Fruit fly (Drosophila melanogaster): Measurements from ENCODE around the gene fz2.

Gene fz2

DNA sequence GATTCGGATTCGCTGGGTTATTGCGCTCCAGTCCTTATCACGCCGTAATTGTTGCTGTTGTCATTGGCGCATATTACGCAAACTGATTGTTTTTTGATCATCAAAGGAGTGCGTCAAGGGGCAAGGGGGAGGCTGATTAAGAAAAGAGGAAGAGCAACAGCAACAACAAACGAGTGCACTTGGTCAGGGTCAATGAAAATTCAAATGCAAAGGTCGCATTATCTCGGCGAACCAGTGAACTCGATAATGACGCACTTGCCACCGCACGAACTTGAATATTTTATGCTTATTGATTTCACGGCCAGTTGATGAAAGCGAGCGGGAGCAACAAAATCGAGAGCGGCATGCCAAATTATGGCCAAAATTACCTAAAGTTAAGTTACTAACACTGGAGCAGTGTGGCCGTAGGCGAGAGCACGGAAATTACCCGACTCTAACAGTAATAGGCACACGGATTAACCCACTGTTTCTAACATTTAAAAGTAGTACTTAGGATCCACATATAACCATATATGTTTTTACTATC lies 25.2 kb upstream of the fz2 start, which contains the start of gene nes (continued):
- TF ChIP-seq CG6813 (GFP tag; optimal IDR thresholded peaks at IDR 0.05), result no peak
- peak; percentile 3 for TF ChIP-seq mam (GFP tag; optimal IDR thresholded peaks at IDR 0.05)
- no peak for TF ChIP-seq CG15269 (tag; optimal IDR thresholded peaks at IDR 0.05)
- TF ChIP-seq oc (tag; optimal IDR thresholded peaks at IDR 0.05), result no peak
- TF ChIP-seq grau (tag; optimal IDR thresholded peaks at IDR 0.05), result no peak
- TF ChIP-seq onecut (GFP tag; IDR thresholded peaks at IDR 0.05), result no peak
- no peak for TF ChIP-seq Bdp1 (GFP tag; optimal IDR thresholded peaks at IDR 0.05)
- no peak for TF ChIP-seq CG10959 (GFP tag; IDR thresholded peaks at IDR 0.05)
- peak; percentile 56 for TF ChIP-seq cwo (GFP tag; optimal IDR thresholded peaks at IDR 0.05)
- peak; percentile 74 for TF ChIP-seq CG4360 (GFP tag; IDR thresholded peaks at IDR 0.05)
- TF ChIP-seq crp (GFP tag; optimal IDR thresholded peaks at IDR 0.05), result no peak
- TF ChIP-seq CG6272 (GFP tag; IDR thresholded peaks at IDR 0.05), result 0 out of 2 replicates have a peak, but pooled peaks have one; percentile 25
- TF ChIP-seq her (GFP tag; optimal IDR thresholded peaks at IDR 0.05), result no peak
- TF ChIP-seq cad (GFP tag; optimal IDR thresholded peaks at IDR 0.05), result no peak
- TF ChIP-seq CG9437 (GFP tag; optimal IDR thresholded peaks at IDR 0.05), result no peak
- TF ChIP-seq CG4404 (GFP tag; IDR thresholded peaks at IDR 0.05), result no peak
- no peak for TF ChIP-seq Sry-δ (GFP tag; optimal IDR thresholded peaks at IDR 0.05)
- no peak for TF ChIP-seq CG6765 (GFP tag; optimal IDR thresholded peaks at IDR 0.05)
- TF ChIP-seq D19A (tag; optimal IDR thresholded peaks at IDR 0.05), result no peak
- no peak for TF ChIP-seq pnt (GFP tag; optimal IDR thresholded peaks at IDR 0.05)
- no peak for TF ChIP-seq Usf (GFP tag; optimal IDR thresholded peaks at IDR 0.05)
- TF ChIP-seq CG9817 (tag; optimal IDR thresholded peaks at IDR 0.05), result peak; percentile 13
- TF ChIP-seq ac (GFP tag; optimal IDR thresholded peaks at IDR 0.05), result no peak
- TF ChIP-seq run (tag; optimal IDR thresholded peaks at IDR 0.05), result no peak
- TF ChIP-seq ind (GFP tag; optimal IDR thresholded peaks at IDR 0.05), result peak; percentile 21
- no peak for TF ChIP-seq CG16779 (GFP tag; IDR thresholded peaks at IDR 0.05)
- no peak for TF ChIP-seq Lim3 (GFP tag; IDR thresholded peaks at IDR 0.05)
- no peak for TF ChIP-seq vnd (GFP tag; IDR thresholded peaks at IDR 0.05; ENCODE audit: partially characterized antibody)
- 0 out of 2 replicates have a peak, but pooled peaks have one; percentile 41 for TF ChIP-seq ssp (GFP tag; IDR thresholded peaks at IDR 0.05)
- TF ChIP-seq NFAT (GFP tag; IDR thresholded peaks at IDR 0.05), result peak; percentile 11; the same call in 1 of the 2 replicates
- peak; percentile 11 for TF ChIP-seq BEAF-32 (GFP tag; optimal IDR thresholded peaks at IDR 0.05)
- no peak for TF ChIP-seq CG18011 (GFP tag; optimal IDR thresholded peaks at IDR 0.05)
- no peak for TF ChIP-seq CG33557 (GFP tag; optimal IDR thresholded peaks at IDR 0.05)
- no peak for TF ChIP-seq dm (GFP tag; optimal IDR thresholded peaks at IDR 0.05)
- no peak for TF ChIP-seq CG15696 (tag; optimal IDR thresholded peaks at IDR 0.05)
- no peak for TF ChIP-seq CG17568 (GFP tag; optimal IDR thresholded peaks at IDR 0.05)
- peak; percentile 1 for TF ChIP-seq CG13624 (GFP tag; optimal IDR thresholded peaks at IDR 0.05)
- no peak for TF ChIP-seq C15 (GFP tag; IDR thresholded peaks at IDR 0.05)
- TF ChIP-seq zfh2 (GFP tag; optimal IDR thresholded peaks at IDR 0.05), result peak; percentile 28
- no peak for TF ChIP-seq Dad (GFP tag; optimal IDR thresholded peaks at IDR 0.05)
- no peak for TF ChIP-seq CG17361 (GFP tag; IDR thresholded peaks at IDR 0.05)
- no peak for TF ChIP-seq Atf-2 (GFP tag; optimal IDR thresholded peaks at IDR 0.05)
- peak; percentile 78 for TF ChIP-seq Med (GFP tag)
- TF ChIP-seq Hey (tag; optimal IDR thresholded peaks at IDR 0.05), result no peak
- no peak for TF ChIP-seq CG2199 (GFP tag; IDR thresholded peaks at IDR 0.05)
- no peak for TF ChIP-seq jumu (GFP tag; optimal IDR thresholded peaks at IDR 0.05)
- peak; percentile 7 for TF ChIP-seq Fer1 (GFP tag; optimal IDR thresholded peaks at IDR 0.05)
- TF ChIP-seq CG2116 (GFP tag; optimal IDR thresholded peaks at IDR 0.05), result no peak
- no peak for TF ChIP-seq Dbx (GFP tag; IDR thresholded peaks at IDR 0.05)
- TF ChIP-seq CG17359 (tag; optimal IDR thresholded peaks at IDR 0.05), result no peak
- TF ChIP-seq CG14050 (GFP tag; IDR thresholded peaks at IDR 0.05), result peak; percentile 18; the same call in 1 of the 3 replicates
- peak; percentile 18 for TF ChIP-seq Sin3A (optimal IDR thresholded peaks at IDR 0.05)
